Fruit fly (Drosophila melanogaster): ENCODE data around the gene grk.

Gene grk

DNA sequence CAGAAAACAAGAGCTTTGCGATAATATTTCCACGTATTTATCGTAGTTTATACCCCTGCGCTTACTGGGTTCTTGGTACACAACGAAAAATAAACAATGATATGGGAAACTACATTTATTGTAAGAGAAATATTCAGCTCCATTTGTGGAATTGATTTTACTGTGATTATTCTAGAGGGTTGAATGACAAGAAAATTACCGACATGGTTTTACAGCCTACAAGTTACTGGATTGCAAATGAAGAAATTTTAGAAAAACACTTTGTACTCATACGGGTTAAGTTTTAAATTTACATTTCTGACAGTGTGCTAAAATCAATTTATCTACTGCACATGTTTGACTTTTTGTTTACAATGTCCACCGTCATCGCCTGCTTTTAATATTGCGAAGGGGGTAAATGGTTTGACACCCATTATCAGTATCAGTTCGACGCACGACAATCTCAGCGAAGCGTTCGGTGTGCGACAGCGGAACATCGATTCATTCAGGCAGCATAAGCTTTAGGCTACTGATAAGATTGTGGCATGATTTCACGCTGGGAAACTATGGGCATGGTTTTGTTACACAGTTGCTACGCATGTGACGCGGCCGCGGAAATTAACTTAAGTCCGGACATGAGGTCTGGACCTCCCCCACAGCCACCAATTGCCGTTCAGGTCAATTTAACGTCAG is 28.5 kb upstream of the grk start (continued):
- TF ChIP-seq unpg (GFP tag; optimal IDR thresholded peaks at IDR 0.05) = peak; percentile 39
- TF ChIP-seq CG15269 (tag; optimal IDR thresholded peaks at IDR 0.05) = peak; percentile 27
- TF ChIP-seq ken (GFP tag; IDR thresholded peaks at IDR 0.05) = no peak
- TF ChIP-seq Mad (GFP tag; optimal IDR thresholded peaks at IDR 0.05) = no peak
- no peak for TF ChIP-seq CG1603 (tag; optimal IDR thresholded peaks at IDR 0.05)
- TF ChIP-seq CG12391 (tag; optimal IDR thresholded peaks at IDR 0.05) = peak; percentile 47
- no peak for TF ChIP-seq CG5245 (GFP tag; optimal IDR thresholded peaks at IDR 0.05)
- no peak for TF ChIP-seq Usf (GFP tag; optimal IDR thresholded peaks at IDR 0.05)
- peak; percentile 8 for TF ChIP-seq NfI (GFP tag; optimal IDR thresholded peaks at IDR 0.05)
- peak; percentile 35 for TF ChIP-seq Fer3 (tag; optimal IDR thresholded peaks at IDR 0.05)
- peak; percentile 40 for TF ChIP-seq org-1 (GFP tag; optimal IDR thresholded peaks at IDR 0.05)
- peak; percentile 14 for TF ChIP-seq Max (GFP tag; optimal IDR thresholded peaks at IDR 0.05)
- TF ChIP-seq crc (GFP tag; optimal IDR thresholded peaks at IDR 0.05) = no peak
- TF ChIP-seq HLH4C (GFP tag; IDR thresholded peaks at IDR 0.05; ENCODE audit: partially characterized antibody) = no peak
- no peak for TF ChIP-seq CG7987 (GFP tag; optimal IDR thresholded peaks at IDR 0.05)
- TF ChIP-seq CG10959 (GFP tag; IDR thresholded peaks at IDR 0.05) = no peak
- TF ChIP-seq ato (GFP tag; IDR thresholded peaks at IDR 0.05; ENCODE audit: partially characterized antibody) = no peak
- TF ChIP-seq dm (GFP tag; optimal IDR thresholded peaks at IDR 0.05) = peak; percentile 30
- TF ChIP-seq hth (optimal IDR thresholded peaks at IDR 0.05) = no peak
- TF ChIP-seq NK7.1 (GFP tag; optimal IDR thresholded peaks at IDR 0.05) = no peak
- no peak for TF ChIP-seq hb (GFP tag; IDR thresholded peaks at IDR 0.05; ENCODE audit: partially characterized antibody)
- no peak for TF ChIP-seq CG10565 (GFP tag; optimal IDR thresholded peaks at IDR 0.05)
- no peak for TF ChIP-seq Fer2 (tag; optimal IDR thresholded peaks at IDR 0.05)
- TF ChIP-seq da (GFP tag; optimal IDR thresholded peaks at IDR 0.05) = no peak
- peak; percentile 21 for TF ChIP-seq CG13424 (tag; optimal IDR thresholded peaks at IDR 0.05)
- no peak for TF ChIP-seq kni (GFP tag; optimal IDR thresholded peaks at IDR 0.05)
- TF ChIP-seq hkb (optimal IDR thresholded peaks at IDR 0.05) = no peak
- 0 out of 2 replicates have a peak, but pooled peaks have one; percentile 44 for TF ChIP-seq hkb (GFP tag; IDR thresholded peaks at IDR 0.05)
- no peak for TF ChIP-seq fu2 (GFP tag; optimal IDR thresholded peaks at IDR 0.05)
- TF ChIP-seq CG2202 (tag; optimal IDR thresholded peaks at IDR 0.05) = no peak
- TF ChIP-seq CG10267 (tag; optimal IDR thresholded peaks at IDR 0.05) = peak; percentile 10
- no peak for TF ChIP-seq CG6765 (GFP tag; optimal IDR thresholded peaks at IDR 0.05)
- TF ChIP-seq Dp (GFP tag; optimal IDR thresholded peaks at IDR 0.05) = no peak
- TF ChIP-seq crol (GFP tag; IDR thresholded peaks at IDR 0.05) = no peak
- TF ChIP-seq Lhr (GFP tag; optimal IDR thresholded peaks at IDR 0.05) = no peak
- no peak for TF ChIP-seq slbo (GFP tag; IDR thresholded peaks at IDR 0.05)
- peak; percentile 35 for TF ChIP-seq Sox102F (GFP tag; optimal IDR thresholded peaks at IDR 0.05)
- TF ChIP-seq CG12236 (GFP tag; optimal IDR thresholded peaks at IDR 0.05) = no peak
- no peak for TF ChIP-seq CG11085 (GFP tag; IDR thresholded peaks at IDR 0.05)
- TF ChIP-seq Kr (GFP tag; optimal IDR thresholded peaks at IDR 0.05) = no peak
- no peak for TF ChIP-seq YL-1 (GFP tag; optimal IDR thresholded peaks at IDR 0.05)
- TF ChIP-seq CG10543 (GFP tag; optimal IDR thresholded peaks at IDR 0.05) = peak; percentile 60
- no peak for TF ChIP-seq sc (optimal IDR thresholded peaks at IDR 0.05)
- peak; percentile 28 for TF ChIP-seq sc (GFP tag; optimal IDR thresholded peaks at IDR 0.05)
- TF ChIP-seq Xrp1 (GFP tag; IDR thresholded peaks at IDR 0.05) = peak; percentile 44; the same call in 1 of the 2 replicates
- TF ChIP-seq Myb (GFP tag; optimal IDR thresholded peaks at IDR 0.05) = no peak
- TF ChIP-seq CG16815 (GFP tag; optimal IDR thresholded peaks at IDR 0.05) = no peak
- no peak for TF ChIP-seq CG6272 (GFP tag; IDR thresholded peaks at IDR 0.05)
- no peak for TF ChIP-seq CG33213 (GFP tag; optimal IDR thresholded peaks at IDR 0.05)
- no peak for TF ChIP-seq H15 (GFP tag; IDR thresholded peaks at IDR 0.05)
- TF ChIP-seq Ada2b (GFP tag; IDR thresholded peaks at IDR 0.05) = no peak

Measured in whole organism, embryonic.